Fruit fly (Drosophila melanogaster) whole organism, embryonic: ENCODE data around the gene rogdi.
A peak's percentile ranks its signal among the peaks of the same experiment; 100 is the strongest.

Experiments used
- Atf-2 ChIP-seq: fragments of 200-800 bp; sonication (Bioruptor generic); optimal IDR thresholded peaks from 2 replicates; lab custom pipeline; 2016; ENCODE audit warnings: missing biosample characterization, missing genetic modification characterization
- Atf3 ChIP-seq: fragments of 200-800 bp; sonication (Bioruptor generic); optimal IDR thresholded peaks from 3 replicates; lab custom pipeline; 2016; ENCODE audit warnings: missing biosample characterization, missing genetic modification characterization
- B-H2 ChIP-seq: fragments of 200-800 bp; sonication (Bioruptor generic); optimal IDR thresholded peaks from 2 replicates; lab custom pipeline; 2018; ENCODE audit warnings: missing biosample characterization, mild to moderate bottlenecking, missing genetic modification characterization
- BEAF-32 ChIP-seq: fragments of 200-800 bp; sonication (Bioruptor generic); optimal IDR thresholded peaks from 3 replicates; lab custom pipeline; 2017; ENCODE audit warnings: missing biosample characterization, missing genetic modification characterization, mild to moderate bottlenecking, moderate library complexity, missing genetic modification reagents
- CG10274 ChIP-seq: fragments of 200-800 bp; sonication (Bioruptor generic); optimal IDR thresholded peaks from 3 replicates; lab custom pipeline; 2017; ENCODE audit warnings: missing biosample characterization, mild to moderate bottlenecking, missing genetic modification characterization
- CG11398 ChIP-seq: fragments of 200-800 bp; sonication (Bioruptor generic); optimal IDR thresholded peaks from 2 replicates; lab custom pipeline; 2016; ENCODE audit warnings: missing biosample characterization, missing genetic modification characterization
- CG11456 ChIP-seq: fragments of 200-800 bp; sonication (Bioruptor generic); IDR thresholded peaks from 3 replicates; pipeline ENCODE4 v1.3.6; 2022; ENCODE audit warnings: missing biosample characterization, missing genetic modification characterization
- CG12219 ChIP-seq: fragments of 200-800 bp; sonication (Bioruptor generic); optimal IDR thresholded peaks from 3 replicates; lab custom pipeline; 2018; ENCODE audit warnings: missing biosample characterization, mild to moderate bottlenecking, missing genetic modification characterization
- CG13287 ChIP-seq: fragments of 200-800 bp; sonication (Bioruptor generic); IDR thresholded peaks from 2 replicates; pipeline ENCODE4 v1.3.6; 2022; ENCODE audit warnings: missing biosample characterization, missing genetic modification characterization; ENCODE audit not compliant: partially characterized antibody
- CG13296 ChIP-seq: fragments of 200-800 bp; sonication (Bioruptor generic); optimal IDR thresholded peaks from 3 replicates; lab custom pipeline; 2018; ENCODE audit warnings: missing biosample characterization, mild to moderate bottlenecking, missing genetic modification characterization
- CG15514 ChIP-seq: fragments of 200-800 bp; sonication (Bioruptor generic); optimal IDR thresholded peaks from 3 replicates; lab custom pipeline; 2017; ENCODE audit warnings: missing biosample characterization, missing genetic modification characterization, mild to moderate bottlenecking, moderate library complexity, missing genetic modification reagents
- CG16813 ChIP-seq: fragments of 200-800 bp; sonication (Bioruptor generic); IDR thresholded peaks from 3 replicates; pipeline ENCODE4 v1.3.6; 2022; ENCODE audit warnings: missing biosample characterization, missing genetic modification characterization; ENCODE audit not compliant: partially characterized antibody
- CG17385 ChIP-seq: fragments of 200-800 bp; sonication (Bioruptor generic); optimal IDR thresholded peaks from 3 replicates; lab custom pipeline; 2018; ENCODE audit warnings: missing biosample characterization, mild to moderate bottlenecking, missing genetic modification characterization
- CG1832 ChIP-seq: fragments of 200-800 bp; sonication (Bioruptor generic); optimal IDR thresholded peaks from 2 replicates; lab custom pipeline; 2017; ENCODE audit warnings: missing biosample characterization, mild to moderate bottlenecking, missing genetic modification characterization, inconsistent platforms
- CG18619 ChIP-seq: fragments of 200-800 bp; sonication (Bioruptor generic); optimal IDR thresholded peaks from 3 replicates; lab custom pipeline; 2017; ENCODE audit warnings: missing biosample characterization, mild to moderate bottlenecking, missing genetic modification characterization
- CG3995 ChIP-seq: fragments of 200-800 bp; sonication (Bioruptor generic); optimal IDR thresholded peaks from 3 replicates; lab custom pipeline; 2016; ENCODE audit warnings: missing biosample characterization, missing genetic modification characterization
- CG5180 ChIP-seq: fragments of 200-800 bp; sonication (Bioruptor generic); optimal IDR thresholded peaks from 3 replicates; lab custom pipeline; 2017; ENCODE audit warnings: missing biosample characterization, missing genetic modification characterization, mild to moderate bottlenecking, moderate library complexity, missing genetic modification reagents
- CG8281 ChIP-seq: fragments of 200-800 bp; sonication (Bioruptor generic); optimal IDR thresholded peaks from 2 replicates; lab custom pipeline; 2018; ENCODE audit warnings: missing biosample characterization, mild to moderate bottlenecking, missing genetic modification characterization, moderate library complexity
- CG9876 ChIP-seq: fragments of 200-800 bp; sonication (Bioruptor generic); optimal IDR thresholded peaks from 2 replicates; lab custom pipeline; 2016; ENCODE audit warnings: missing biosample characterization, missing genetic modification characterization
- D ChIP-seq, 2 experiments: fragments of 200-800 bp in 1 of 2; fragments of >200 bp in 1 of 2; sonication (Bioruptor generic) in 1 of 2; optimal IDR thresholded peaks; 2 replicates in 1 of 2; 3 replicates in 1 of 2; lab custom pipeline; 2017; ENCODE audit warnings: mild to moderate bottlenecking in 1 of 2, missing biosample characterization in 1 of 2, missing genetic modification characterization in 1 of 2, missing genetic modification reagents in 1 of 2
- Dbx ChIP-seq: fragments of 200-800 bp; sonication (Bioruptor generic); IDR thresholded peaks from 3 replicates; pipeline ENCODE4 v1.3.6; 2022; ENCODE audit warnings: missing biosample characterization, missing genetic modification characterization
- Deaf1 ChIP-seq: fragments of 200-800 bp; optimal IDR thresholded peaks from 3 replicates; lab custom pipeline; 2019; ENCODE audit warnings: missing biosample characterization, mild to moderate bottlenecking, missing genetic modification characterization, moderate library complexity
- Dll ChIP-seq: fragments of 200-800 bp; sonication (Bioruptor generic); IDR thresholded peaks from 4 replicates; pipeline ENCODE4 v1.3.6; 2022; ENCODE audit warnings: missing biosample characterization, missing genetic modification characterization; ENCODE audit not compliant: partially characterized antibody
- Gsc ChIP-seq: fragments of 200-800 bp; sonication (Bioruptor generic); IDR thresholded peaks from 2 replicates; pipeline ENCODE4 v1.3.6; 2022; ENCODE audit warnings: missing biosample characterization, missing genetic modification characterization
- HLH4C ChIP-seq: fragments of 200-800 bp; sonication (Bioruptor generic); IDR thresholded peaks from 3 replicates; pipeline ENCODE4 v1.3.6; 2022; ENCODE audit warnings: missing biosample characterization, missing genetic modification characterization; ENCODE audit not compliant: partially characterized antibody
- Nf-YC ChIP-seq: fragments of 200-800 bp; optimal IDR thresholded peaks from 3 replicates; lab custom pipeline; 2019; ENCODE audit warnings: missing biosample characterization, mild to moderate bottlenecking, missing genetic modification characterization, moderate library complexity
- Sry-δ ChIP-seq: fragments of 200-800 bp; sonication (Bioruptor generic); optimal IDR thresholded peaks from 2 replicates; lab custom pipeline; 2016; ENCODE audit warnings: missing biosample characterization, missing genetic modification characterization
- Stat92E ChIP-seq, 3 experiments: fragments of >200 bp in 2 of 3; fragments of 200-800 bp in 1 of 3; sonication (Bioruptor generic) in 1 of 3; optimal IDR thresholded peaks; 2 replicates each; lab custom pipeline; 2017 to 2019; ENCODE audit warnings: missing biosample characterization in 3 of 3, missing genetic modification characterization in 3 of 3, mild to moderate bottlenecking in 1 of 3, moderate library complexity in 1 of 3
- aop ChIP-seq: fragments of 200-800 bp; sonication (Bioruptor generic); IDR thresholded peaks from 2 replicates; pipeline ENCODE4 v1.3.6; 2022; ENCODE audit warnings: missing biosample characterization, missing genetic modification characterization
- crc ChIP-seq: fragments of 200-800 bp; sonication (Bioruptor generic); optimal IDR thresholded peaks from 2 replicates; lab custom pipeline; 2016; ENCODE audit warnings: missing biosample characterization, missing genetic modification characterization
- disco-r ChIP-seq: fragments of 200-800 bp; sonication (Bioruptor generic); optimal IDR thresholded peaks from 2 replicates; lab custom pipeline; 2016; ENCODE audit warnings: missing biosample characterization, missing genetic modification characterization
- hkb ChIP-seq, 2 experiments: fragments of 200-800 bp in 1 of 2; fragments of >200 bp in 1 of 2; sonication (Bioruptor generic) in 1 of 2; IDR thresholded peaks in 1 of 2; optimal IDR thresholded peaks in 1 of 2; 2 replicates each; pipeline versions ENCODE4 v1.3.6 to Lab custom; 2017 to 2022; ENCODE audit warnings: missing biosample characterization in 1 of 2, missing genetic modification characterization in 1 of 2
- ind ChIP-seq: fragments of 200-800 bp; sonication (Bioruptor generic); optimal IDR thresholded peaks from 3 replicates; lab custom pipeline; 2016; ENCODE audit warnings: missing biosample characterization, missing genetic modification characterization
- mld ChIP-seq: fragments of 200-800 bp; sonication (Bioruptor generic); IDR thresholded peaks from 3 replicates; pipeline ENCODE4 v1.3.6; 2022; ENCODE audit warnings: missing biosample characterization, missing genetic modification characterization; ENCODE audit not compliant: partially characterized antibody
- pros ChIP-seq: fragments of 200-800 bp; sonication (Bioruptor generic); optimal IDR thresholded peaks from 3 replicates; lab custom pipeline; 2019; ENCODE audit warnings: missing biosample characterization, mild to moderate bottlenecking, missing genetic modification characterization, moderate library complexity
- schlank ChIP-seq: fragments of 200-800 bp; sonication (Bioruptor generic); optimal IDR thresholded peaks from 2 replicates; lab custom pipeline; 2018; ENCODE audit warnings: missing biosample characterization, mild to moderate bottlenecking, missing genetic modification characterization
- seq ChIP-seq: fragments of 200-800 bp; sonication (Bioruptor generic); IDR thresholded peaks from 2 replicates; pipeline ENCODE4 v1.3.6; 2022; ENCODE audit warnings: missing biosample characterization, missing genetic modification characterization
- sima ChIP-seq: fragments of 200-800 bp; sonication (Bioruptor generic); optimal IDR thresholded peaks from 2 replicates; lab custom pipeline; 2016; ENCODE audit warnings: missing biosample characterization, missing genetic modification characterization
- slbo ChIP-seq: fragments of 200-800 bp; sonication (Bioruptor generic); IDR thresholded peaks from 2 replicates; pipeline ENCODE4 v1.3.6; 2022; ENCODE audit warnings: missing biosample characterization, missing genetic modification characterization
- sna ChIP-seq: fragments of 200-800 bp; sonication (Bioruptor generic); IDR thresholded peaks from 2 replicates; pipeline ENCODE4 v1.3.6; 2022; ENCODE audit warnings: missing biosample characterization, missing genetic modification characterization; ENCODE audit not compliant: partially characterized antibody
- tna ChIP-seq: fragments of 200-800 bp; sonication (Bioruptor generic); IDR thresholded peaks from 2 replicates; pipeline ENCODE4 v1.3.6; 2022; ENCODE audit warnings: missing biosample characterization, missing genetic modification characterization; ENCODE audit not compliant: partially characterized antibody
- trem ChIP-seq: fragments of 200-800 bp; optimal IDR thresholded peaks from 3 replicates; lab custom pipeline; 2019; ENCODE audit warnings: missing biosample characterization, mild to moderate bottlenecking, missing genetic modification characterization, moderate library complexity
- trh ChIP-seq: fragments of 200-800 bp; sonication (Bioruptor generic); optimal IDR thresholded peaks from 2 replicates; lab custom pipeline; 2016; ENCODE audit warnings: missing biosample characterization, missing genetic modification characterization
- unc-4 ChIP-seq: fragments of 200-800 bp; sonication (Bioruptor generic); IDR thresholded peaks from 2 replicates; pipeline ENCODE4 v1.3.6; 2022; ENCODE audit warnings: missing biosample characterization, missing genetic modification characterization; ENCODE audit not compliant: partially characterized antibody
- usp ChIP-seq: fragments of >200 bp; optimal IDR thresholded peaks from 2 replicates; lab custom pipeline; 2017; ENCODE audit warnings: missing biosample characterization, missing genetic modification characterization
- vnd ChIP-seq: fragments of 200-800 bp; sonication (Bioruptor generic); IDR thresholded peaks from 3 replicates; pipeline ENCODE4 v1.3.6; 2022; ENCODE audit warnings: missing biosample characterization, missing genetic modification characterization; ENCODE audit not compliant: partially characterized antibody
- zfh1 ChIP-seq: fragments of 200-800 bp; sonication (Bioruptor generic); IDR thresholded peaks from 3 replicates; pipeline ENCODE4 v1.3.6; 2022; ENCODE audit warnings: missing biosample characterization, missing genetic modification characterization

The rogdi gene

dm6 chr3L:17055467-17055877 lies 6.2 kb downstream of the rogdi start, which contains the start of gene CG7724 (continued):
- TF ChIP-seq hkb (optimal IDR thresholded peaks at IDR 0.05; lab: Kevin White, UChicago) (no peak), hkb (GFP tag; IDR thresholded peaks at IDR 0.05; lab: Robert Waterston, UW) (0 out of 2 replicates have a peak, but pooled peaks have one; percentile 27), CG10274 (no peak), Sry-δ (GFP tag; lab: Kevin White, UChicago) (peak; percentile 46), tna (GFP tag; lab: Robert Waterston, UW) (peak; percentile 94), sna (GFP tag; lab: Robert Waterston, UW) (peak; percentile 89), vnd (GFP tag; lab: Robert Waterston, UW) (peak; percentile 80; the same call in 2 of the 3 replicates), Stat92E (GFP tag; optimal IDR thresholded peaks at IDR 0.05; lab: Kevin White, UChicago) (no peak), disco-r (GFP tag; lab: Kevin White, UChicago) (no peak), pros (GFP tag; lab: Kevin White, UChicago) (no peak), CG13296 (GFP tag; lab: Kevin White, UChicago) (no peak), CG13287 (peak; percentile 86), Nf-YC (tag; lab: Kevin White, UChicago) (no peak), CG11398 (GFP tag; lab: Kevin White, UChicago) (no peak), CG17385 (GFP tag; lab: Kevin White, UChicago) (no peak), BEAF-32 (GFP tag; lab: Kevin White, UChicago) (peak; percentile 46), CG12219 (GFP tag; lab: Kevin White, UChicago) (no peak), CG16813 (GFP tag; lab: Robert Waterston, UW) (peak; percentile 67), sima (no peak), CG5180 (GFP tag; lab: Kevin White, UChicago) (peak; percentile 1), Dll (GFP tag; lab: Robert Waterston, UW) (peak; percentile 83), Dbx (GFP tag; lab: Robert Waterston, UW) (no peak), ind (no peak), seq (GFP tag; lab: Robert Waterston, UW) (no peak), mld (GFP tag; lab: Robert Waterston, UW) (peak; percentile 85), HLH4C (GFP tag; lab: Robert Waterston, UW) (peak; percentile 95), Atf3 (GFP tag; lab: Kevin White, UChicago) (no peak), trh (GFP tag; lab: Kevin White, UChicago) (no peak), Deaf1 (tag; lab: Kevin White, UChicago) (peak; percentile 61), D (optimal IDR thresholded peaks at IDR 0.05; lab: Kevin White, UChicago) (no peak), D (GFP tag; optimal IDR thresholded peaks at IDR 0.05; lab: Kevin White, UChicago) (no peak), crc (no peak), Atf-2 (no peak), CG1832 (GFP tag; lab: Kevin White, UChicago) (no peak), unc-4 (GFP tag; lab: Robert Waterston, UW) (peak; percentile 63), CG15514 (peak; percentile 42), CG9876 (no peak), CG3995 (no peak)

dm6 chr3L:17077273-17077672 lies 28.0 kb downstream of the rogdi start:
- TF ChIP-seq aop (no peak), trem (tag; lab: Kevin White, UChicago) (no peak), Gsc (GFP tag; lab: Robert Waterston, UW) (peak; percentile 18; the same call in 1 of the 2 replicates), zfh1 (GFP tag; lab: Robert Waterston, UW) (no peak), usp (GFP tag; lab: Kevin White, UChicago) (no peak), B-H2 (GFP tag; lab: Kevin White, UChicago) (no peak), slbo (GFP tag; lab: Robert Waterston, UW) (no peak), CG18619 (GFP tag; lab: Kevin White, UChicago) (no peak), tna (GFP tag; lab: Robert Waterston, UW) (no peak), schlank (tag; lab: Kevin White, UChicago) (no peak), CG8281 (tag; lab: Kevin White, UChicago) (no peak), CG11456 (GFP tag; lab: Robert Waterston, UW) (0 out of 3 replicates have a peak, but pooled peaks have one; percentile 21)
